Fruit fly (Drosophila melanogaster) whole organism, embryonic: ENCODE results near the gene CBP.

Source experiments
- Awh ChIP-seq: fragments of 200-800 bp; sonication (Bioruptor generic); IDR thresholded peaks from 2 replicates; pipeline ENCODE4, ENCODE4 v1.3.6; 2022; ENCODE audit warnings: missing biosample characterization, missing genetic modification characterization
- CG10209 ChIP-seq: fragments of 200-800 bp; sonication (Bioruptor generic); optimal IDR thresholded peaks from 3 replicates; lab custom pipeline; 2017; ENCODE audit warnings: missing biosample characterization, mild to moderate bottlenecking, missing genetic modification characterization, missing genetic modification reagents
- CG1024 ChIP-seq: fragments of 200-800 bp; sonication (Bioruptor generic); IDR thresholded peaks from 2 replicates; pipeline ENCODE4 v1.3.6; 2022; ENCODE audit warnings: missing biosample characterization, missing genetic modification characterization
- CG10267 ChIP-seq: fragments of 200-800 bp; sonication (Bioruptor generic); optimal IDR thresholded peaks from 2 replicates; lab custom pipeline; 2018; ENCODE audit warnings: missing biosample characterization, mild to moderate bottlenecking, missing genetic modification characterization, moderate library complexity
- CG10654 ChIP-seq: fragments of 200-800 bp; sonication (Bioruptor generic); optimal IDR thresholded peaks from 2 replicates; lab custom pipeline; 2016; ENCODE audit warnings: missing biosample characterization, missing genetic modification characterization
- CG11695 ChIP-seq: fragments of 200-800 bp; sonication (Bioruptor generic); IDR thresholded peaks from 3 replicates; pipeline ENCODE4 v1.3.6; 2022; ENCODE audit warnings: missing biosample characterization, missing genetic modification characterization
- CG11723 ChIP-seq: fragments of 200-800 bp; sonication (Bioruptor generic); optimal IDR thresholded peaks from 2 replicates; lab custom pipeline; 2017; ENCODE audit warnings: missing biosample characterization, mild to moderate bottlenecking, missing genetic modification characterization
- CG12071 ChIP-seq: fragments of 200-800 bp; sonication (Bioruptor generic); optimal IDR thresholded peaks from 3 replicates; lab custom pipeline; 2018; ENCODE audit warnings: missing biosample characterization, mild to moderate bottlenecking, missing genetic modification characterization
- CG1602 ChIP-seq: fragments of 200-800 bp; sonication (Bioruptor generic); optimal IDR thresholded peaks from 3 replicates; lab custom pipeline; 2016; ENCODE audit warnings: missing biosample characterization, missing genetic modification characterization
- CG17568 ChIP-seq: fragments of 200-800 bp; sonication (Bioruptor generic); optimal IDR thresholded peaks from 2 replicates; lab custom pipeline; 2018; ENCODE audit warnings: missing biosample characterization, mild to moderate bottlenecking, missing genetic modification characterization, moderate library complexity
- CG18599 ChIP-seq: fragments of 200-800 bp; sonication (Bioruptor generic); optimal IDR thresholded peaks from 3 replicates; lab custom pipeline; 2017; ENCODE audit warnings: missing biosample characterization, missing genetic modification characterization, mild to moderate bottlenecking, moderate library complexity, missing genetic modification reagents
- CG34422 ChIP-seq: fragments of 200-800 bp; sonication (Bioruptor generic); IDR thresholded peaks from 3 replicates; pipeline ENCODE4 v1.3.6; 2022; ENCODE audit warnings: missing biosample characterization, missing genetic modification characterization
- CG5180 ChIP-seq: fragments of 200-800 bp; sonication (Bioruptor generic); optimal IDR thresholded peaks from 3 replicates; lab custom pipeline; 2017; ENCODE audit warnings: missing biosample characterization, missing genetic modification characterization, mild to moderate bottlenecking, moderate library complexity, missing genetic modification reagents
- CG6813 ChIP-seq: fragments of 200-800 bp; sonication (Bioruptor generic); optimal IDR thresholded peaks from 2 replicates; lab custom pipeline; 2017; ENCODE audit warnings: missing biosample characterization, missing genetic modification characterization, mild to moderate bottlenecking, moderate library complexity, missing genetic modification reagents
- CG6854 ChIP-seq: fragments of 200-800 bp; sonication (Bioruptor generic); optimal IDR thresholded peaks from 3 replicates; lab custom pipeline; 2017; ENCODE audit warnings: missing biosample characterization, mild to moderate bottlenecking, missing genetic modification characterization
- CG8765 ChIP-seq: fragments of 200-800 bp; sonication (Bioruptor generic); IDR thresholded peaks from 2 replicates; pipeline ENCODE4 v1.3.6; 2022; ENCODE audit warnings: missing biosample characterization, missing genetic modification characterization
- CG9437 ChIP-seq: fragments of 200-800 bp; sonication (Bioruptor generic); optimal IDR thresholded peaks from 2 replicates; lab custom pipeline; 2018; ENCODE audit warnings: missing biosample characterization, mild to moderate bottlenecking, missing genetic modification characterization
- CrebB ChIP-seq: fragments of 200-800 bp; sonication (Bioruptor generic); optimal IDR thresholded peaks from 3 replicates; lab custom pipeline; 2018; ENCODE audit warnings: missing biosample characterization, mild to moderate bottlenecking, missing genetic modification characterization
- Dbx ChIP-seq: fragments of 200-800 bp; sonication (Bioruptor generic); IDR thresholded peaks from 3 replicates; pipeline ENCODE4 v1.3.6; 2022; ENCODE audit warnings: missing biosample characterization, missing genetic modification characterization
- Deaf1 ChIP-seq: fragments of 200-800 bp; optimal IDR thresholded peaks from 3 replicates; lab custom pipeline; 2019; ENCODE audit warnings: missing biosample characterization, mild to moderate bottlenecking, missing genetic modification characterization, moderate library complexity
- Dek ChIP-seq: fragments of 200-800 bp; sonication (Bioruptor generic); optimal IDR thresholded peaks from 3 replicates; lab custom pipeline; 2019; ENCODE audit warnings: missing biosample characterization, mild to moderate bottlenecking, missing genetic modification characterization, moderate library complexity
- Gsc ChIP-seq: fragments of 200-800 bp; sonication (Bioruptor generic); IDR thresholded peaks from 2 replicates; pipeline ENCODE4 v1.3.6; 2022; ENCODE audit warnings: missing biosample characterization, missing genetic modification characterization
- Gug ChIP-seq: fragments of 200-800 bp; sonication (Bioruptor generic); IDR thresholded peaks from 4 replicates; pipeline ENCODE4 v1.3.6; 2022; ENCODE audit warnings: missing biosample characterization, missing genetic modification characterization
- Hr39 ChIP-seq: fragments of >200 bp; optimal IDR thresholded peaks from 2 replicates; lab custom pipeline; 2017
- Hr78 ChIP-seq, 2 experiments: fragments of 200-800 bp in 1 of 2; fragments of >200 bp in 1 of 2; sonication (Bioruptor generic) in 1 of 2; optimal IDR thresholded peaks; 2 replicates each; lab custom pipeline; 2017 to 2019; ENCODE audit warnings: missing biosample characterization in 2 of 2, missing genetic modification characterization in 2 of 2, mild to moderate bottlenecking in 1 of 2, moderate library complexity in 1 of 2
- Hsf ChIP-seq: fragments of 200-800 bp; sonication (Bioruptor generic); optimal IDR thresholded peaks from 3 replicates; lab custom pipeline; 2016; ENCODE audit warnings: missing biosample characterization, missing genetic modification characterization
- Kr ChIP-seq: fragments of 200-800 bp; sonication (Bioruptor generic); optimal IDR thresholded peaks from 2 replicates; lab custom pipeline; 2017; ENCODE audit warnings: missing biosample characterization, mild to moderate bottlenecking, missing genetic modification characterization
- Max ChIP-seq: fragments of 200-800 bp; sonication (Bioruptor generic); optimal IDR thresholded peaks from 2 replicates; lab custom pipeline; 2016; ENCODE audit warnings: missing biosample characterization, mild to moderate bottlenecking, missing genetic modification characterization
- Nf-YB ChIP-seq: fragments of 200-800 bp; sonication (Bioruptor generic); optimal IDR thresholded peaks from 3 replicates; lab custom pipeline; 2019; ENCODE audit warnings: missing biosample characterization, mild to moderate bottlenecking, missing genetic modification characterization, moderate library complexity
- az2 ChIP-seq: fragments of 200-800 bp; sonication (Bioruptor generic); optimal IDR thresholded peaks from 3 replicates; lab custom pipeline; 2016; ENCODE audit warnings: missing biosample characterization, missing genetic modification characterization
- bbx ChIP-seq: fragments of 200-800 bp; sonication (Bioruptor generic); IDR thresholded peaks from 2 replicates; pipeline ENCODE4 v1.3.6; 2022; ENCODE audit warnings: missing biosample characterization, missing genetic modification characterization; ENCODE audit not compliant: partially characterized antibody
- bsh ChIP-seq, 2 experiments: fragments of 200-800 bp; sonication (Bioruptor generic); optimal IDR thresholded peaks; 2 replicates each; lab custom pipeline; 2017 to 2018; ENCODE audit warnings: mild to moderate bottlenecking in 2 of 2, missing biosample characterization in 2 of 2, missing genetic modification characterization in 2 of 2, moderate library complexity in 1 of 2
- chif ChIP-seq, 2 experiments: fragments of 200-800 bp; sonication (Bioruptor generic); optimal IDR thresholded peaks; 3 replicates each; lab custom pipeline; 2016; ENCODE audit warnings: missing biosample characterization in 2 of 2, missing genetic modification characterization in 2 of 2
- dm ChIP-seq: fragments of 200-800 bp; sonication (Bioruptor generic); optimal IDR thresholded peaks from 3 replicates; lab custom pipeline; 2016; ENCODE audit warnings: missing biosample characterization, missing genetic modification characterization
- dysf ChIP-seq: fragments of 200-800 bp; sonication (Bioruptor generic); IDR thresholded peaks from 3 replicates; pipeline ENCODE4 v1.3.6; 2022; ENCODE audit warnings: missing biosample characterization, missing genetic modification characterization
- ems ChIP-seq: fragments of 200-800 bp; sonication (Bioruptor generic); optimal IDR thresholded peaks from 3 replicates; lab custom pipeline; 2016; ENCODE audit warnings: missing biosample characterization, missing genetic modification characterization
- fd96Cb ChIP-seq: fragments of 200-800 bp; sonication (Bioruptor generic); optimal IDR thresholded peaks from 2 replicates; lab custom pipeline; 2018; ENCODE audit warnings: missing biosample characterization, mild to moderate bottlenecking, missing genetic modification characterization, moderate library complexity
- hb ChIP-seq: fragments of 200-800 bp; sonication (Bioruptor generic); IDR thresholded peaks from 3 replicates; pipeline ENCODE4 v1.3.6; 2022; ENCODE audit warnings: missing biosample characterization, missing genetic modification characterization; ENCODE audit not compliant: partially characterized antibody
- her ChIP-seq: fragments of 200-800 bp; sonication (Bioruptor generic); optimal IDR thresholded peaks from 2 replicates; lab custom pipeline; 2016; ENCODE audit warnings: missing biosample characterization, missing genetic modification characterization
- ind ChIP-seq: fragments of 200-800 bp; sonication (Bioruptor generic); optimal IDR thresholded peaks from 3 replicates; lab custom pipeline; 2016; ENCODE audit warnings: missing biosample characterization, missing genetic modification characterization
- lab ChIP-seq: fragments of 200-800 bp; sonication (Bioruptor generic); optimal IDR thresholded peaks from 3 replicates; lab custom pipeline; 2017; ENCODE audit warnings: missing biosample characterization, missing genetic modification characterization, mild to moderate bottlenecking, moderate library complexity, missing genetic modification reagents
- nerfin-1 ChIP-seq: fragments of 200-800 bp; sonication (Bioruptor generic); optimal IDR thresholded peaks from 3 replicates; lab custom pipeline; 2019; ENCODE audit warnings: missing biosample characterization, mild to moderate bottlenecking, missing genetic modification characterization, moderate library complexity
- pb ChIP-seq: fragments of 200-800 bp; sonication (Bioruptor generic); optimal IDR thresholded peaks from 3 replicates; lab custom pipeline; 2016; ENCODE audit warnings: missing biosample characterization, missing genetic modification characterization
- seq ChIP-seq: fragments of 200-800 bp; sonication (Bioruptor generic); IDR thresholded peaks from 2 replicates; pipeline ENCODE4 v1.3.6; 2022; ENCODE audit warnings: missing biosample characterization, missing genetic modification characterization
- slou ChIP-seq: fragments of 200-800 bp; sonication (Bioruptor generic); optimal IDR thresholded peaks from 3 replicates; lab custom pipeline; 2016; ENCODE audit warnings: missing biosample characterization, missing genetic modification characterization
- slp2 ChIP-seq: fragments of 200-800 bp; sonication (Bioruptor generic); optimal IDR thresholded peaks from 2 replicates; lab custom pipeline; 2016; ENCODE audit warnings: missing biosample characterization, missing genetic modification characterization
- sqz ChIP-seq: fragments of 200-800 bp; sonication (Bioruptor generic); optimal IDR thresholded peaks from 3 replicates; lab custom pipeline; 2018; ENCODE audit warnings: missing biosample characterization, mild to moderate bottlenecking, missing genetic modification characterization
- tna ChIP-seq: fragments of 200-800 bp; sonication (Bioruptor generic); IDR thresholded peaks from 2 replicates; pipeline ENCODE4 v1.3.6; 2022; ENCODE audit warnings: missing biosample characterization, missing genetic modification characterization; ENCODE audit not compliant: partially characterized antibody
- unpg ChIP-seq: fragments of 200-800 bp; sonication (Bioruptor generic); optimal IDR thresholded peaks from 3 replicates; lab custom pipeline; 2018; ENCODE audit warnings: missing biosample characterization, mild to moderate bottlenecking, missing genetic modification characterization, moderate library complexity
- wor ChIP-seq: fragments of 200-800 bp; sonication (Bioruptor generic); IDR thresholded peaks from 2 replicates; pipeline ENCODE4 v1.3.6; 2022; ENCODE audit warnings: missing biosample characterization, missing genetic modification characterization

The CBP gene

dm6 chrX:7338538-7338937, 1.4 kb downstream of the CBP start (continued):
- TF ChIP-seq CG11723 (GFP tag; lab: Kevin White, UChicago) (peak; percentile 37), CG12071 (peak; percentile 72), Gug (no peak), CG6813 (GFP tag; lab: Kevin White, UChicago) (peak; percentile 68), hb (GFP tag; lab: Robert Waterston, UW) (no peak), lab (GFP tag; lab: Kevin White, UChicago) (peak; percentile 86), dm (peak; percentile 32), chif (GFP tag; optimal IDR thresholded peaks at IDR 0.05; lab: Kevin White, UChicago) (peak in 1 of 2 experiments; percentile 63), slp2 (GFP tag; lab: Kevin White, UChicago) (peak; percentile 10), sqz (peak; percentile 5), Kr (no peak), CG34422 (GFP tag; lab: Robert Waterston, UW) (peak; percentile 50; the same call in 1 of the 3 replicates), seq (GFP tag; lab: Robert Waterston, UW) (peak; percentile 58; the same call in 1 of the 2 replicates), CG1602 (peak; percentile 47), CG9437 (peak; percentile 6), CG17568 (GFP tag; lab: Kevin White, UChicago) (peak; percentile 64), CG8765 (GFP tag; lab: Robert Waterston, UW) (no peak), Max (peak; percentile 17), CG10654 (GFP tag; lab: Kevin White, UChicago) (peak; percentile 13), az2 (GFP tag; lab: Kevin White, UChicago) (peak; percentile 61), CG5180 (GFP tag; lab: Kevin White, UChicago) (peak; percentile 57), Hr39 (no peak), pb (peak; percentile 41), slou (peak; percentile 41), Awh (GFP tag; lab: Robert Waterston, UW) (peak; percentile 68; the same call in 1 of the 2 replicates), CG10267 (tag; lab: Kevin White, UChicago) (peak; percentile 51), Deaf1 (tag; lab: Kevin White, UChicago) (peak; percentile 32), bsh (GFP tag; optimal IDR thresholded peaks at IDR 0.05; lab: Kevin White, UChicago) (peak in 1 of 2 experiments; percentile 70), CG11695 (GFP tag; lab: Robert Waterston, UW) (peak; percentile 58; the same call in 2 of the 3 replicates), CG6854 (GFP tag; lab: Kevin White, UChicago) (peak; percentile 66), Dek (tag; lab: Kevin White, UChicago) (peak; percentile 41), Hr78 (GFP tag; optimal IDR thresholded peaks at IDR 0.05; lab: Kevin White, UChicago) (peak in 1 of 2 experiments; percentile 19), nerfin-1 (tag; lab: Kevin White, UChicago) (peak; percentile 62), dysf (GFP tag; lab: Robert Waterston, UW) (peak; percentile 67), fd96Cb (tag; lab: Kevin White, UChicago) (peak; percentile 62), Nf-YB (GFP tag; lab: Kevin White, UChicago) (peak; percentile 46), CrebB (tag; lab: Kevin White, UChicago) (peak; percentile 31), Hsf (GFP tag; lab: Kevin White, UChicago) (peak; percentile 69), her (GFP tag; lab: Kevin White, UChicago) (peak; percentile 29), Dbx (peak; percentile 75; the same call in 1 of the 3 replicates), Gsc (GFP tag; lab: Robert Waterston, UW) (no peak), CG1024 (GFP tag; lab: Robert Waterston, UW) (peak; percentile 37; the same call in 1 of the 2 replicates), tna (no peak), wor (GFP tag; lab: Robert Waterston, UW) (no peak; the same call in 1 of the 2 replicates), ind (peak; percentile 49), bbx (GFP tag; lab: Robert Waterston, UW) (no peak), CG10209 (GFP tag; lab: Kevin White, UChicago) (peak; percentile 61), CG18599 (peak; percentile 79), unpg (GFP tag; lab: Kevin White, UChicago) (peak; percentile 76), ems (GFP tag; lab: Kevin White, UChicago) (peak; percentile 40)
